Worm (Caenorhabditis elegans) whole organism, late embryonic: ENCODE data around the gene F09C12.8.

Experiments
- ceh-48 ChIP-seq: sonication (generic microtip); optimal IDR thresholded peaks from 2 replicates; lab custom pipeline; 2016; ENCODE audit warnings: missing genetic modification characterization, inconsistent platforms, missing compliant biosample characterization
- lin-11 ChIP-seq: fragments of 200-800 bp; sonication (Bioruptor generic); optimal IDR thresholded peaks from 2 replicates; lab custom pipeline; 2018; ENCODE audit warnings: mild to moderate bottlenecking, missing genetic modification characterization, missing compliant biosample characterization
- nhr-11 ChIP-seq: fragments of 150-350 bp; optimal IDR thresholded peaks from 2 replicates; lab custom pipeline; 2014; ENCODE audit warnings: missing biosample characterization, missing genetic modification characterization
- nhr-232 ChIP-seq: sonication (generic microtip); optimal IDR thresholded peaks from 2 replicates; lab custom pipeline; 2016; ENCODE audit warnings: missing genetic modification characterization, missing compliant biosample characterization
- sox-2 ChIP-seq: fragments of 200-800 bp; sonication (Bioruptor generic); IDR thresholded peaks from 2 replicates; pipeline ENCODE4 v1.3.6; 2022; ENCODE audit warnings: missing genetic modification reagents, missing genetic modification characterization, missing compliant biosample characterization
- unc-86 ChIP-seq: sonication (generic microtip); optimal IDR thresholded peaks from 2 replicates; lab custom pipeline; 2016; ENCODE audit warnings: missing genetic modification characterization, missing compliant biosample characterization

- TF ChIP-seq unc-86 (tag; lab: Kevin White, UChicago) (no peak), nhr-232 (no peak), lin-11 (tag; lab: Kevin White, UChicago) (no peak), sox-2 (GFP tag; lab: Robert Waterston, UW) (no peak), ceh-48 (tag; lab: Kevin White, UChicago) (no peak), nhr-11 (no peak)
Measured at ce11 chrII:5086143-5086542, 26.0 kb upstream of the F09C12.8 start.
